Worm (Caenorhabditis elegans): ENCODE data around the gene pgam-5.

Gene pgam-5

ce11 chrII:7598702-7599314, at the start of gene pgam-5:
Gene pgam-5 (minus strand): TSS chrII:7598752.
- TF ChIP-seq hlh-12 (tag; optimal IDR thresholded peaks at IDR 0.05) (no peak), tlf-1 (GFP tag; optimal IDR thresholded peaks at IDR 0.05) (no peak), F37B4.10 (GFP tag; IDR thresholded peaks at IDR 0.05) (no peak), bed-1 (GFP tag; IDR thresholded peaks at IDR 0.05) (no peak), ceh-79 (tag; optimal IDR thresholded peaks at IDR 0.05) (no peak), nfya-1 (tag; optimal IDR thresholded peaks at IDR 0.05; ENCODE audit: borderline replicate concordance, insufficient read depth) (no peak), pha-4 (tag; optimal IDR thresholded peaks at IDR 0.05) (no peak), dpff-1 (tag; optimal IDR thresholded peaks at IDR 0.05) (no peak), hlh-26 (GFP tag; conservative IDR thresholded peaks at IDR 0.05) (no peak), F33H1.4 (GFP tag; IDR thresholded peaks at IDR 0.05) (peak; percentile 49; the same call in 1 of the 2 replicates), ekl-4 (GFP tag; IDR thresholded peaks at IDR 0.05) (no peak), dpl-1 (GFP tag; optimal IDR thresholded peaks at IDR 0.05) (peak; percentile 51), Y56A3A.18 (GFP tag; IDR thresholded peaks at IDR 0.05) (no peak), ets-4 (GFP tag; optimal IDR thresholded peaks at IDR 0.05) (no peak), nfya-2 (GFP tag; IDR thresholded peaks at IDR 0.05) (no peak), ztf-26 (tag; optimal IDR thresholded peaks at IDR 0.05) (no peak), B0336.3 (GFP tag; IDR thresholded peaks at IDR 0.05) (no peak), K11D2.4 (GFP tag; IDR thresholded peaks at IDR 0.05) (no peak), F55B11.4 (tag; optimal IDR thresholded peaks at IDR 0.05; ENCODE audit: borderline replicate concordance, insufficient read depth) (no peak), lin-35 (GFP tag; optimal IDR thresholded peaks at IDR 0.05) (no peak), F10E7.11 (tag; optimal IDR thresholded peaks at IDR 0.05) (no peak), sea-2 (GFP tag; IDR thresholded peaks at IDR 0.05) (no peak), nfyb-1 (GFP tag; IDR thresholded peaks at IDR 0.05) (no peak), B0035.1 (tag; optimal IDR thresholded peaks at IDR 0.05) (no peak), Y95B8A.8 (GFP tag; IDR thresholded peaks at IDR 0.05) (no peak), fkh-3 (tag; optimal IDR thresholded peaks at IDR 0.05) (no peak), ztf-22 (GFP tag; optimal IDR thresholded peaks at IDR 0.05) (no peak), unc-62 (GFP tag; optimal IDR thresholded peaks at IDR 0.05) (no peak), ztf-18 (tag; optimal IDR thresholded peaks at IDR 0.05) (peak; percentile 2), him-1 (tag; optimal IDR thresholded peaks at IDR 0.05) (no peak), ceh-58 (GFP tag; IDR thresholded peaks at IDR 0.05) (no peak), lin-26 (GFP tag; IDR thresholded peaks at IDR 0.05) (no peak), ztf-28 (GFP tag; IDR thresholded peaks at IDR 0.05) (no peak), mel-28 (tag; optimal IDR thresholded peaks at IDR 0.05; ENCODE audit: borderline replicate concordance) (no peak), somi-1 (GFP tag; optimal IDR thresholded peaks at IDR 0.05) (no peak), hsf-1 (GFP tag; IDR thresholded peaks at IDR 0.05) (no peak), xnd-1 (tag; optimal IDR thresholded peaks at IDR 0.05) (peak; percentile 61), hrde-1 (tag; optimal IDR thresholded peaks at IDR 0.05; ENCODE audit: borderline replicate concordance) (no peak), ceh-40 (GFP tag; IDR thresholded peaks at IDR 0.05) (no peak), D2030.7 (GFP tag; IDR thresholded peaks at IDR 0.05) (peak; percentile 24; the same call in 1 of the 2 replicates), T07F8.4 (tag; optimal IDR thresholded peaks at IDR 0.05) (no peak), B0019.2 (GFP tag; conservative IDR thresholded peaks at IDR 0.05) (0 out of 2 replicates have a peak, but pooled peaks have one; percentile 29), lag-1 (GFP tag; IDR thresholded peaks at IDR 0.05) (no peak), egl-44 (GFP tag; IDR thresholded peaks at IDR 0.05) (no peak), C17E4.6 (GFP tag; IDR thresholded peaks at IDR 0.05) (no peak), ccch-3 (GFP tag; optimal IDR thresholded peaks at IDR 0.05) (no peak), mxl-1 (tag; optimal IDR thresholded peaks at IDR 0.05) (no peak), ztf-3 (GFP tag; optimal IDR thresholded peaks at IDR 0.05) (no peak), madf-3 (GFP tag; IDR thresholded peaks at IDR 0.05) (0 out of 2 replicates have a peak, but pooled peaks have one; percentile 12)
